Worm (Caenorhabditis elegans): ENCODE results near the gene odr-4.

odr-4 gene

DNA sequence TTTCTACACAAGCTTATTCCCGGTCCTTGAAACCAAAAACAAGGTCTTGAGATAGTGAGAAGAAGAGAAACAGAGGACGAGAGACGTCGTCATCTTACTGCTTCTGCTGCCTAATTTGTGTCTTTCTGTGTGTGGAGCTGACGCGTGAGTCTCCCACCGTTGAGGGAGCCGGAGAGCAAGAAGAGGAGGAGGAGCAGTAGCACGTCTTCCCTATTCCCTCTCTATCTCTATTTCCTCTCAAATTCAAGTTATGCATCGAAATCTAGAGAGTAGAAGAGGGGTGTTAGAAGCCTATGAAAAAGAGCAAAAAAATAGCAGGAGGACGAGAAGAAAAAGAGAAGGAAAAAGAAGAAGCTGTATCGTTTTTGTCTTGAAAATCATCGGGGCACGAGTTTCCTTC, 35.4 kb upstream of the odr-4 start (continued):
- no peak for TF ChIP-seq dve-1 (tag; optimal IDR thresholded peaks at IDR 0.05; ENCODE audit: insufficient read depth)
- TF ChIP-seq hlh-30 (tag; optimal IDR thresholded peaks at IDR 0.05; ENCODE audit: insufficient read depth), result peak; percentile 54
- peak; percentile 25 for TF ChIP-seq F37D6.2 (tag; optimal IDR thresholded peaks at IDR 0.05)
- peak in 1 of 2 experiments; percentile 69 for TF ChIP-seq mdl-1 (tag; optimal IDR thresholded peaks at IDR 0.05)
- TF ChIP-seq T20F7.1 (GFP tag; optimal IDR thresholded peaks at IDR 0.05), result no peak
- TF ChIP-seq hlh-11 (tag; optimal IDR thresholded peaks at IDR 0.05), result no peak
- no peak for TF ChIP-seq egl-27 (tag; optimal IDR thresholded peaks at IDR 0.05)
- no peak for TF ChIP-seq pha-4 (GFP tag; IDR thresholded peaks at IDR 0.05)
- no peak for TF ChIP-seq pha-4 (tag; optimal IDR thresholded peaks at IDR 0.05)
- no peak for TF ChIP-seq zfp-3 (GFP tag; conservative IDR thresholded peaks at IDR 0.05)
- no peak for TF ChIP-seq cey-2 (tag; optimal IDR thresholded peaks at IDR 0.05; ENCODE audit: borderline replicate concordance, insufficient read depth)
- TF ChIP-seq ceh-44 (GFP tag; IDR thresholded peaks at IDR 0.05), result no peak
- TF ChIP-seq zip-11 (GFP tag; IDR thresholded peaks at IDR 0.05), result no peak
- no peak for TF ChIP-seq php-3 (GFP tag; IDR thresholded peaks at IDR 0.05)
- TF ChIP-seq lin-39 (tag; optimal IDR thresholded peaks at IDR 0.05), result no peak
- peak; percentile 61 to 62 for TF ChIP-seq lsy-2 (tag; optimal IDR thresholded peaks at IDR 0.05)
- TF ChIP-seq fos-1 (tag; optimal IDR thresholded peaks at IDR 0.05), result no peak
- no peak for TF ChIP-seq nhr-41 (GFP tag; IDR thresholded peaks at IDR 0.05)
- TF ChIP-seq aly-2 (tag; optimal IDR thresholded peaks at IDR 0.05), result no peak
- no peak for TF ChIP-seq vab-7 (GFP tag; IDR thresholded peaks at IDR 0.05)

DNA sequence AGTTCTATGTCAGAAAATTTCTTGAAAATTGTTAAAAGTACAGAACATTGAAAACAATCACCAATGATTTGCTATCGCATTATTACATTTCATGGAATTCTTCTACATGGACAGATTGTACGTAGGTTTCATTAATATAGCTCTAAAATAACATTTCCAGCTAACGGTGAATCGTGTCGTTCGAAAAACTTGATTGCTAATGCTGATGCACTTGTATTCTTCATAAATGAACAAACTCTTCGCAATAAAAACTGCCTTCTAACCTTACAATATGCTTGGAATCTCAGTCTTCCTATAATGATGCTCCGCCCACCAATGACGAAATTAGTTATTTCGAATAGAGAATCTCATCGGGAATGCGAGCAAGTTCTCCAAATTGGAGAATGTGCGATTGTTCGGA, 25.1 kb upstream of the odr-4 start, which contains the start of gene F37A4.6:
TSS of gene F37A4.6 (plus strand) at position 301 of the 400 bp plus-strand sequence.
- TF ChIP-seq arid-1 (GFP tag; conservative IDR thresholded peaks at IDR 0.05) (no peak), hif-1 (tag; optimal IDR thresholded peaks at IDR 0.05) (no peak), ZK337.2 (GFP tag; IDR thresholded peaks at IDR 0.05) (no peak), lir-3 (tag; optimal IDR thresholded peaks at IDR 0.05) (no peak), hlh-11 (tag; optimal IDR thresholded peaks at IDR 0.05) (no peak), nhr-6 (tag; optimal IDR thresholded peaks at IDR 0.05) (no peak), aha-1 (tag) (no peak), sdz-12 (GFP tag; optimal IDR thresholded peaks at IDR 0.05) (no peak), nhr-41 (GFP tag; IDR thresholded peaks at IDR 0.05) (no peak), dmd-9 (GFP tag; IDR thresholded peaks at IDR 0.05) (no peak), ztf-11 (tag; optimal IDR thresholded peaks at IDR 0.05) (no peak), zfp-3 (GFP tag; conservative IDR thresholded peaks at IDR 0.05) (no peak), php-3 (GFP tag; IDR thresholded peaks at IDR 0.05) (no peak), egl-27 (tag; optimal IDR thresholded peaks at IDR 0.05) (no peak)

DNA sequence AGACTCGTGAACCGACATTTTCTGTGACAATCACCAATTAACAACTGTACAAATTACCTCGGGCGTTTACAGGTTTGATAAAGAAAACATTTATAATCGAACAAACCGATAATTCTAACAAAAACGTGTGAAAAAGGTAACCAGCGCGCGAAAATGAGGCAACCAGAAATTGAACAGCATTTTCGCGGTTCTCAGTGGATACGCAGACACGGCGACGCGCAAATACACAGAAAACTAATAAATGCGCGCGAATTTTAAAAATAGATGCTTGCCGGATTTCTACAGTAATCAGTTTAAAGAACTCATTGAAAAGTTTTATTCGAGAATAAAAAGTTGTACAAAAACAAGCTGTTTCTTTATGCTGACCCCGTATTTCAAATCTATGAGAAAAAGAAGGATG, 20.6 kb upstream of the odr-4 start, which contains the start of gene isw-1:
TSS of gene isw-1 (minus strand) at position 118 of the 400 bp plus-strand sequence.
- TF ChIP-seq lim-7 (GFP tag; IDR thresholded peaks at IDR 0.05) (no peak), unc-62 (GFP tag; optimal IDR thresholded peaks at IDR 0.05 in 1 of 2) (no peak), unc-62 (tag; optimal IDR thresholded peaks at IDR 0.05) (no peak), hlh-11 (tag; optimal IDR thresholded peaks at IDR 0.05) (peak; percentile 7), Y48G9A.11 (GFP tag; IDR thresholded peaks at IDR 0.05) (peak; percentile 64), mes-2 (tag; optimal IDR thresholded peaks at IDR 0.05; ENCODE audit: poor library complexity, severe bottlenecking) (peak; percentile 66), ztf-7 (tag; optimal IDR thresholded peaks at IDR 0.05) (no peak), unc-130 (GFP tag; optimal IDR thresholded peaks at IDR 0.05) (peak; percentile 60), duxl-1 (tag; optimal IDR thresholded peaks at IDR 0.05; ENCODE audit: poor library complexity) (no peak), egl-27 (tag; optimal IDR thresholded peaks at IDR 0.05) (no peak), lin-29 (GFP tag; IDR thresholded peaks at IDR 0.05) (no peak), F49E8.2 (tag; optimal IDR thresholded peaks at IDR 0.05; ENCODE audit: borderline replicate concordance) (no peak), F10B5.3 (tag; optimal IDR thresholded peaks at IDR 0.05) (no peak), dpl-1 (GFP tag; optimal IDR thresholded peaks at IDR 0.05) (peak; percentile 94), vab-7 (GFP tag; IDR thresholded peaks at IDR 0.05) (peak; percentile 46; the same call in 1 of the 2 replicates)
